Worm (Caenorhabditis elegans) whole organism, late embryonic: ENCODE results near the gene F11C1.1.

Experiments used
- fkh-10 ChIP-seq: fragments of 150-350 bp; optimal IDR thresholded peaks from 2 replicates; lab custom pipeline; 2014; ENCODE audit warnings: missing biosample characterization, missing genetic modification reagents, missing genetic modification characterization
- fkh-6 ChIP-seq: sonication (generic microtip); optimal IDR thresholded peaks from 2 replicates; lab custom pipeline; 2016; ENCODE audit warnings: missing genetic modification characterization, missing compliant biosample characterization
- lin-11 ChIP-seq: fragments of 200-800 bp; sonication (Bioruptor generic); optimal IDR thresholded peaks from 2 replicates; lab custom pipeline; 2018; ENCODE audit warnings: mild to moderate bottlenecking, missing genetic modification characterization, missing compliant biosample characterization
- nfya-1 ChIP-seq: sonication (generic microtip); optimal IDR thresholded peaks from 2 replicates; lab custom pipeline; 2017; ENCODE audit warnings: missing genetic modification characterization, mild to moderate bottlenecking, missing compliant biosample characterization, antibody characterized with exemption, moderate library complexity
- unc-42 ChIP-seq: sonication (generic microtip); optimal IDR thresholded peaks from 2 replicates; lab custom pipeline; 2016; ENCODE audit warnings: missing genotype, missing genetic modification characterization, missing compliant biosample characterization

ce11 chrX:13000837-13001236 lies 10.5 kb upstream of the F11C1.1 start:
- TF ChIP-seq fkh-10: no peak
- no peak for TF ChIP-seq lin-11 (tag; lab: Kevin White, UChicago)
- no peak for TF ChIP-seq nfya-1 (tag; lab: Kevin White, UChicago)
- no peak for TF ChIP-seq unc-42 (tag; lab: Kevin White, UChicago)
- TF ChIP-seq fkh-6 (tag; lab: Kevin White, UChicago): no peak
